Worm (Caenorhabditis elegans) whole organism, young adult: ENCODE measurements around the gene rpl-7A.
A peak's percentile ranks its signal among the peaks of the same experiment; 100 is the strongest.

Experiments
- B0019.2 ChIP-seq: fragments of 200-800 bp; sonication (Bioruptor generic); conservative IDR thresholded peaks from 2 replicates; pipeline ENCODE4 v1.3.6; 2022; ENCODE audit warnings: missing genetic modification reagents, missing genetic modification characterization, missing compliant biosample characterization
- B0035.1 ChIP-seq: sonication (generic microtip); optimal IDR thresholded peaks from 2 replicates; lab custom pipeline; 2016; ENCODE audit warnings: missing genetic modification characterization, mild to moderate bottlenecking, missing compliant biosample characterization, missing genotype, missing genetic modification reagents
- D2030.7 ChIP-seq: fragments of 200-800 bp; sonication (Bioruptor generic); IDR thresholded peaks from 2 replicates; pipeline ENCODE4 v1.3.6; 2022; ENCODE audit warnings: missing genetic modification reagents, missing genetic modification characterization, missing compliant biosample characterization
- F10E7.11 ChIP-seq: sonication (generic microtip); optimal IDR thresholded peaks from 2 replicates; lab custom pipeline; 2017; ENCODE audit warnings: mild to moderate bottlenecking, missing genetic modification characterization, moderate library complexity, missing compliant biosample characterization
- F52B5.7 ChIP-seq: sonication (generic microtip); optimal IDR thresholded peaks from 2 replicates; lab custom pipeline; 2016; ENCODE audit warnings: mild to moderate bottlenecking, missing genetic modification characterization, missing compliant biosample characterization
- F57A8.1 ChIP-seq: fragments of 200-800 bp; sonication (Bioruptor generic); optimal IDR thresholded peaks from 2 replicates; lab custom pipeline; 2018; ENCODE audit warnings: mild to moderate bottlenecking, missing genetic modification characterization, moderate library complexity, missing compliant biosample characterization
- K11D2.4 ChIP-seq: fragments of 200-800 bp; sonication (Bioruptor generic); IDR thresholded peaks from 2 replicates; pipeline ENCODE4 v1.3.6; 2022; ENCODE audit warnings: missing genetic modification reagents, missing genetic modification characterization, missing compliant biosample characterization
- K12H6.12 ChIP-seq: fragments of 200-800 bp; sonication (Bioruptor generic); optimal IDR thresholded peaks from 2 replicates; lab custom pipeline; 2018; ENCODE audit warnings: mild to moderate bottlenecking, missing genetic modification characterization, missing compliant biosample characterization
- T26A5.8 ChIP-seq: sonication (generic microtip); optimal IDR thresholded peaks from 2 replicates; lab custom pipeline; 2016; ENCODE audit warnings: missing genetic modification characterization, missing compliant biosample characterization
- Y56A3A.18 ChIP-seq: fragments of 200-800 bp; sonication (Bioruptor generic); IDR thresholded peaks from 2 replicates; pipeline ENCODE4 v1.3.6; 2022; ENCODE audit warnings: missing genetic modification reagents, missing genetic modification characterization, missing compliant biosample characterization
- Y67H2A.10 ChIP-seq: fragments of 200-800 bp; sonication (Bioruptor generic); conservative IDR thresholded peaks from 2 replicates; pipeline ENCODE4 v1.3.6; 2022; ENCODE audit warnings: missing genetic modification reagents, missing genetic modification characterization, missing compliant biosample characterization
- akir-1 ChIP-seq: fragments of 200-800 bp; sonication (Bioruptor generic); optimal IDR thresholded peaks from 2 replicates; lab custom pipeline; 2018; ENCODE audit warnings: mild to moderate bottlenecking, missing genetic modification characterization, moderate library complexity, missing compliant biosample characterization
- ama-1 ChIP-seq, 3 experiments: fragments of 150-350 bp in 1 of 3; sonication (generic microtip) in 2 of 3; optimal IDR thresholded peaks; 2 replicates each; lab custom pipeline; 2014 to 2018; ENCODE audit warnings: missing biosample characterization in 2 of 3, missing genetic modification characterization in 2 of 3, missing genetic modification reagents in 2 of 3
- aptf-3 ChIP-seq: fragments of 200-800 bp; sonication (Bioruptor generic); IDR thresholded peaks from 2 replicates; pipeline ENCODE4 v1.3.6; 2022; ENCODE audit warnings: missing genetic modification characterization, missing compliant biosample characterization
- atf-7 ChIP-seq: sonication (generic microtip); optimal IDR thresholded peaks from 2 replicates; lab custom pipeline; 2017; ENCODE audit warnings: mild to moderate bottlenecking, missing genetic modification characterization, missing compliant biosample characterization
- attf-3 ChIP-seq: fragments of 200-800 bp; sonication (Bioruptor generic); conservative IDR thresholded peaks from 2 replicates; pipeline ENCODE4 v1.3.6; 2022; ENCODE audit warnings: missing genetic modification reagents, missing genetic modification characterization, missing compliant biosample characterization
- attf-5 ChIP-seq: fragments of 200-800 bp; sonication (Bioruptor generic); optimal IDR thresholded peaks from 2 replicates; lab custom pipeline; 2018; ENCODE audit warnings: mild to moderate bottlenecking, missing genetic modification characterization, missing compliant biosample characterization
- bed-2 ChIP-seq: fragments of 200-800 bp; sonication (Bioruptor generic); IDR thresholded peaks from 2 replicates; pipeline ENCODE4 v1.3.6; 2022; ENCODE audit warnings: missing genetic modification reagents, missing genetic modification characterization, missing compliant biosample characterization
- cebp-1 ChIP-seq, 2 experiments: fragments of 200-800 bp in 1 of 2; sonication (Bioruptor generic) in 1 of 2; sonication (generic microtip) in 1 of 2; IDR thresholded peaks in 1 of 2; optimal IDR thresholded peaks in 1 of 2; 2 replicates each; pipeline versions ENCODE4 v1.3.6 to Lab custom; 2017 to 2022; ENCODE audit warnings: missing compliant biosample characterization in 2 of 2, missing genetic modification characterization in 2 of 2, mild to moderate bottlenecking in 1 of 2, missing genetic modification reagents in 1 of 2, moderate library complexity in 1 of 2
- cebp-2 ChIP-seq: fragments of 200-800 bp; sonication (Bioruptor generic); IDR thresholded peaks from 2 replicates; pipeline ENCODE4 v1.3.6; 2022; ENCODE audit warnings: missing genetic modification characterization, missing compliant biosample characterization
- ceh-40 ChIP-seq: fragments of 200-800 bp; sonication (Bioruptor generic); IDR thresholded peaks from 2 replicates; pipeline ENCODE4 v1.3.6; 2022; ENCODE audit warnings: missing genetic modification characterization, missing compliant biosample characterization
- ceh-58 ChIP-seq: fragments of 200-800 bp; sonication (Bioruptor generic); IDR thresholded peaks from 2 replicates; pipeline ENCODE4 v1.3.6; 2022; ENCODE audit warnings: missing genetic modification characterization, missing compliant biosample characterization
- chd-7 ChIP-seq: sonication (generic microtip); optimal IDR thresholded peaks from 2 replicates; lab custom pipeline; 2016; ENCODE audit warnings: mild to moderate bottlenecking, missing genetic modification characterization, moderate library complexity, missing compliant biosample characterization
- egl-18 ChIP-seq: fragments of 200-800 bp; sonication (Bioruptor generic); IDR thresholded peaks from 2 replicates; pipeline ENCODE4 v1.3.6; 2022; ENCODE audit warnings: missing genetic modification reagents, missing genetic modification characterization, missing compliant biosample characterization
- egrh-3 ChIP-seq: fragments of 200-800 bp; sonication (Bioruptor generic); IDR thresholded peaks from 2 replicates; pipeline ENCODE4 v1.3.6; 2022; ENCODE audit warnings: missing genetic modification reagents, missing genetic modification characterization, missing compliant biosample characterization
- ekl-4 ChIP-seq: fragments of 200-800 bp; sonication (Bioruptor generic); IDR thresholded peaks from 2 replicates; pipeline ENCODE4 v1.3.6; 2022; ENCODE audit warnings: missing genetic modification reagents, missing genetic modification characterization, missing compliant biosample characterization
- hlh-26 ChIP-seq: fragments of 200-800 bp; sonication (Bioruptor generic); conservative IDR thresholded peaks from 2 replicates; pipeline ENCODE4 v1.3.6; 2022; ENCODE audit warnings: missing genetic modification reagents, missing genetic modification characterization, missing compliant biosample characterization
- hsf-1 ChIP-seq: fragments of 200-800 bp; sonication (Bioruptor generic); IDR thresholded peaks from 2 replicates; pipeline ENCODE4 v1.3.6; 2022; ENCODE audit warnings: missing genetic modification reagents, missing genetic modification characterization, missing compliant biosample characterization
- lag-1 ChIP-seq: fragments of 200-800 bp; sonication (Bioruptor generic); IDR thresholded peaks from 2 replicates; pipeline ENCODE4 v1.3.6; 2022; ENCODE audit warnings: missing genetic modification reagents, missing genetic modification characterization, missing compliant biosample characterization
- let-607 ChIP-seq, 2 experiments: fragments of 200-800 bp in 1 of 2; sonication (Bioruptor generic) in 1 of 2; sonication (generic microtip) in 1 of 2; optimal IDR thresholded peaks; 2 replicates each; lab custom pipeline; 2016 to 2018; ENCODE audit warnings: mild to moderate bottlenecking in 2 of 2, missing compliant biosample characterization in 2 of 2, missing genetic modification characterization in 2 of 2, moderate library complexity in 2 of 2, missing genotype in 1 of 2
- lin-35 ChIP-seq, 3 experiments: fragments of 150-350 bp in 2 of 3; sonication (generic microtip) in 1 of 3; optimal IDR thresholded peaks; 2 replicates each; lab custom pipeline; 2014 to 2018; ENCODE audit warnings: missing biosample characterization in 3 of 3, missing genetic modification characterization in 3 of 3, missing genetic modification reagents in 3 of 3
- lin-40 ChIP-seq: sonication (generic microtip); optimal IDR thresholded peaks from 2 replicates; lab custom pipeline; 2016; ENCODE audit warnings: missing genetic modification characterization, mild to moderate bottlenecking, missing compliant biosample characterization, missing genotype, missing genetic modification reagents
- lir-1 ChIP-seq: fragments of 200-800 bp; sonication (Bioruptor generic); conservative IDR thresholded peaks from 2 replicates; pipeline ENCODE4 v1.3.6; 2022; ENCODE audit warnings: missing genetic modification reagents, missing genetic modification characterization, missing compliant biosample characterization
- madf-3 ChIP-seq: fragments of 200-800 bp; sonication (Bioruptor generic); IDR thresholded peaks from 2 replicates; pipeline ENCODE4 v1.3.6; 2022; ENCODE audit warnings: missing genetic modification reagents, missing genetic modification characterization, missing compliant biosample characterization
- madf-6 ChIP-seq: fragments of 200-800 bp; sonication (Bioruptor generic); IDR thresholded peaks from 2 replicates; pipeline ENCODE4 v1.3.6; 2022; ENCODE audit warnings: missing genetic modification reagents, missing genetic modification characterization, missing compliant biosample characterization
- madf-8 ChIP-seq: fragments of 200-800 bp; sonication (Bioruptor generic); conservative IDR thresholded peaks from 2 replicates; pipeline ENCODE4 v1.3.6; 2022; ENCODE audit warnings: missing genetic modification reagents, missing genetic modification characterization, missing compliant biosample characterization
- mcd-1 ChIP-seq: fragments of 200-800 bp; sonication (Bioruptor generic); IDR thresholded peaks from 2 replicates; pipeline ENCODE4 v1.3.6; 2022; ENCODE audit warnings: missing genetic modification reagents, missing genetic modification characterization, missing compliant biosample characterization
- nfya-1 ChIP-seq: sonication (generic microtip); optimal IDR thresholded peaks from 2 replicates; lab custom pipeline; 2017; ENCODE audit warnings: antibody characterized with exemption, missing compliant biosample characterization, missing genetic modification characterization, borderline replicate concordance; ENCODE audit not compliant: insufficient read depth
- nfyb-1 ChIP-seq: fragments of 200-800 bp; sonication (Bioruptor generic); IDR thresholded peaks from 2 replicates; pipeline ENCODE4 v1.3.6; 2022; ENCODE audit warnings: missing genetic modification reagents, missing genetic modification characterization, missing compliant biosample characterization
- nhr-80 ChIP-seq: sonication (generic microtip); optimal IDR thresholded peaks from 2 replicates; lab custom pipeline; 2016; ENCODE audit warnings: missing genetic modification characterization, missing compliant biosample characterization
- rpc-1 ChIP-seq, 2 experiments: fragments of 150-350 bp in 1 of 2; sonication (generic microtip) in 1 of 2; optimal IDR thresholded peaks; 2 replicates each; lab custom pipeline; 2014 to 2018; ENCODE audit warnings: missing biosample characterization in 1 of 2, missing genetic modification characterization in 1 of 2, missing genetic modification reagents in 1 of 2, missing genotype in 1 of 2
- sdz-38 ChIP-seq: sonication (generic microtip); optimal IDR thresholded peaks from 2 replicates; lab custom pipeline; 2016; ENCODE audit warnings: missing genotype, missing genetic modification characterization, missing compliant biosample characterization
- sea-2 ChIP-seq: fragments of 200-800 bp; sonication (Bioruptor generic); IDR thresholded peaks from 2 replicates; pipeline ENCODE4 v1.3.6; 2022; ENCODE audit warnings: missing genetic modification characterization, missing compliant biosample characterization
- tbx-9 ChIP-seq: sonication (generic microtip); optimal IDR thresholded peaks from 2 replicates; lab custom pipeline; 2016; ENCODE audit warnings: borderline replicate concordance, missing genetic modification characterization, inconsistent platforms, missing compliant biosample characterization
- unc-130 ChIP-seq: sonication (generic microtip); optimal IDR thresholded peaks from 2 replicates; lab custom pipeline; 2016; ENCODE audit warnings: missing genetic modification reagents, missing genetic modification characterization, missing compliant biosample characterization
- unc-62 ChIP-seq: fragments of 150-350 bp; optimal IDR thresholded peaks from 2 replicates; lab custom pipeline; 2014; ENCODE audit warnings: missing biosample characterization, missing genetic modification reagents, missing genetic modification characterization
- ztf-25 ChIP-seq: fragments of 200-800 bp; sonication (Bioruptor generic); IDR thresholded peaks from 2 replicates; pipeline ENCODE4 v1.3.6; 2022; ENCODE audit warnings: missing genetic modification reagents, missing genetic modification characterization, missing compliant biosample characterization

The rpl-7A gene

DNA sequence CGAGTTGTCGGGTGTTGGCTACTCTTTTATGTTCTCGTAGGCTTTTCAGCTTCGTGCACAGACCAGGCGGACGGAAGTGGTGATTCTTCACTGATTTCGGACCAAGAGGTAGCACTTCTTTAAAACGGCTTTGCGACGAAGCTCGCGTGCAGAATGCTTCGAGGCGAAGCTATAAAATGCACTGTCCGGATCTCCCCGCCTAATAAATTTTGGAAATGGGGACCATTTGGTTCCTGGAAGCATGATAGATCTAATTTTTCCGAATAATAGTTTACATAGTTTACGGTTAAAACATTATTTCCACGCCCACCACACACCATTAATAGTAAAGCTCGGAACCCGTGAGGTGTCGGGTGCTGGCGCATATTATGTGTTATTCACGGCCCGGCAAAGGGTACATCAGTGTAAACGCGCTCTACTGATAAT lies 42.8 kb downstream of the rpl-7A start (continued):
- no peak for TF ChIP-seq cebp-2
- peak; percentile 85 for TF ChIP-seq madf-6 (GFP tag; lab: Robert Waterston, UW)
- peak; percentile 96 for TF ChIP-seq D2030.7 (GFP tag; lab: Robert Waterston, UW)
- peak; percentile 64; the same call in 1 of the 2 replicates for TF ChIP-seq hsf-1 (GFP tag; lab: Robert Waterston, UW)
- TF ChIP-seq egrh-3: no peak
- no peak for TF ChIP-seq Y56A3A.18 (GFP tag; lab: Robert Waterston, UW)
- no peak for TF ChIP-seq cebp-1 (GFP tag; IDR thresholded peaks at IDR 0.05; lab: Robert Waterston, UW)
- TF ChIP-seq cebp-1 (tag; optimal IDR thresholded peaks at IDR 0.05; lab: Kevin White, UChicago): no peak
- no peak for TF ChIP-seq hlh-26 (GFP tag; lab: Robert Waterston, UW)
- TF ChIP-seq lin-40 (tag; lab: Kevin White, UChicago): no peak
- no peak for TF ChIP-seq egl-18 (GFP tag; lab: Robert Waterston, UW)
- TF ChIP-seq ekl-4 (GFP tag; lab: Robert Waterston, UW): no peak; the same call in none of the 2 replicates
- TF ChIP-seq lir-1 (GFP tag; lab: Robert Waterston, UW): no peak
- TF ChIP-seq unc-62 (GFP tag; lab: Kevin White, UChicago): no peak
- no peak for TF ChIP-seq rpc-1 (optimal IDR thresholded peaks at IDR 0.05; lab: Kevin White, UChicago)
- peak; percentile 11 for TF ChIP-seq rpc-1 (tag; optimal IDR thresholded peaks at IDR 0.05; lab: Kevin White, UChicago)
- no peak for TF ChIP-seq sea-2
- no peak for TF ChIP-seq ztf-25 (GFP tag; lab: Robert Waterston, UW)
- TF ChIP-seq T26A5.8 (tag; lab: Kevin White, UChicago): no peak
- TF ChIP-seq aptf-3 (GFP tag; lab: Robert Waterston, UW): 0 out of 2 replicates have a peak, but pooled peaks have one; percentile 55
- peak; percentile 50 for TF ChIP-seq ama-1 (optimal IDR thresholded peaks at IDR 0.05; lab: Kevin White, UChicago)
- TF ChIP-seq ama-1 (GFP tag; optimal IDR thresholded peaks at IDR 0.05; lab: Kevin White, UChicago): no peak
- no peak for TF ChIP-seq sdz-38 (tag; lab: Kevin White, UChicago)
- no peak for TF ChIP-seq nfya-1
- 0 out of 2 replicates have a peak, but pooled peaks have one; percentile 52 for TF ChIP-seq ceh-58 (GFP tag; lab: Robert Waterston, UW)
- peak; percentile 63; the same call in 1 of the 2 replicates for TF ChIP-seq nfyb-1
- no peak for TF ChIP-seq lag-1
- no peak for TF ChIP-seq let-607 (tag; optimal IDR thresholded peaks at IDR 0.05; lab: Kevin White, UChicago)
- TF ChIP-seq ceh-40 (GFP tag; lab: Robert Waterston, UW): no peak
- TF ChIP-seq F10E7.11 (tag; lab: Kevin White, UChicago): no peak
- TF ChIP-seq attf-3: no peak
- TF ChIP-seq akir-1 (GFP tag; lab: Kevin White, UChicago): no peak
- no peak for TF ChIP-seq chd-7
- TF ChIP-seq lin-35 (GFP tag; optimal IDR thresholded peaks at IDR 0.05; lab: Kevin White, UChicago): no peak
- no peak for TF ChIP-seq tbx-9
- peak; percentile 90 for TF ChIP-seq mcd-1 (GFP tag; lab: Robert Waterston, UW)
- no peak; the same call in 1 of the 2 replicates for TF ChIP-seq madf-8
- TF ChIP-seq F57A8.1 (GFP tag; lab: Kevin White, UChicago): no peak
- no peak for TF ChIP-seq unc-130
- TF ChIP-seq Y67H2A.10 (GFP tag; lab: Robert Waterston, UW): no peak
- peak; percentile 21 for TF ChIP-seq F52B5.7 (tag; lab: Kevin White, UChicago)
- no peak for TF ChIP-seq attf-5
- TF ChIP-seq atf-7: no peak
- no peak for TF ChIP-seq B0019.2 (GFP tag; lab: Robert Waterston, UW)
- TF ChIP-seq madf-3 (GFP tag; lab: Robert Waterston, UW): peak; percentile 71
- no peak for TF ChIP-seq B0035.1 (tag; lab: Kevin White, UChicago)
- TF ChIP-seq K12H6.12: no peak
- no peak for TF ChIP-seq bed-2 (GFP tag; lab: Robert Waterston, UW)
- TF ChIP-seq nhr-80 (tag; lab: Kevin White, UChicago): no peak
- no peak for TF ChIP-seq K11D2.4
